Worm (Caenorhabditis elegans) whole organism, early embryonic: ENCODE data around the gene ttr-48.

Experiments used
- ama-1 ChIP-seq: fragments of 150-350 bp; optimal IDR thresholded peaks from 2 replicates; lab custom pipeline; 2014
- ceh-36 ChIP-seq: sonication (generic microtip); optimal IDR thresholded peaks from 2 replicates; lab custom pipeline; 2016; ENCODE audit warnings: missing genetic modification characterization, inconsistent platforms, missing compliant biosample characterization
- pes-1 ChIP-seq: fragments of 200-800 bp; sonication (Bioruptor generic); IDR thresholded peaks from 2 replicates; pipeline ENCODE4 v1.3.6; 2022; ENCODE audit warnings: missing genetic modification reagents, missing genetic modification characterization, missing compliant biosample characterization
- tbx-11 ChIP-seq: fragments of 200-800 bp; sonication (Bioruptor generic); IDR thresholded peaks from 2 replicates; pipeline ENCODE4 v1.3.6; 2022; ENCODE audit warnings: missing genetic modification characterization, missing compliant biosample characterization
- tra-4 ChIP-seq: sonication (generic microtip); optimal IDR thresholded peaks from 2 replicates; lab custom pipeline; 2017; ENCODE audit warnings: missing genetic modification characterization, missing compliant biosample characterization

DNA sequence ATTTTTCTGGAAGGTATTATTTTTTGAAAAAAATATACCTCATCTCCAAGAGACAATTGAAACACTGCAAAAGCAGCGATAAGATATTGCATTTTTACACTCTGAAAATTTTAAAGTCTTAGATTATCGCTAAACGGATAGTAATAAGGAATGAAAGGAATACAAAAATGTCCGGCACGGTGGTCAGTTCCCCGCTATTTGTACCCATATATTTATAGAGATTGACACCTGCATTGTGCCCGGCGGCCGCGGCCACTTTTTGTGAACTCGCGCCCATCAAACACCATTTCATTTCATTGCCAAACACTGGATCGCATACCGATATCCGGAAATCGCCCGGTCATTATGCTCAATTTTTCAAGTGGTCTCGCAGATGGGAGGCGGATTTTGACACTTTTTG, 49.5 kb downstream of the ttr-48 start, which contains the start of gene idpp-5:
- TF ChIP-seq tra-4 (tag; lab: Kevin White, UChicago) (no peak), ama-1 (no peak), ceh-36 (tag; lab: Kevin White, UChicago) (no peak), pes-1 (GFP tag; lab: Robert Waterston, UW) (no peak), tbx-11 (GFP tag; lab: Robert Waterston, UW) (no peak)
